Fruit fly (Drosophila melanogaster) whole organism, prepupa: ENCODE data around the gene CG6295.

ENCODE experiments used
- CG10631 ChIP-seq: fragments of 200-800 bp; sonication (Bioruptor generic); optimal IDR thresholded peaks from 2 replicates; lab custom pipeline; 2016; ENCODE audit warnings: missing biosample characterization, missing genetic modification characterization
- CG11294 ChIP-seq: fragments of 200-800 bp; sonication (Bioruptor generic); IDR thresholded peaks from 2 replicates; pipeline ENCODE4 v1.3.6; 2022; ENCODE audit warnings: missing biosample characterization, missing genetic modification characterization
- CG11762 ChIP-seq: fragments of 200-800 bp; sonication (Bioruptor generic); optimal IDR thresholded peaks from 3 replicates; lab custom pipeline; 2016; ENCODE audit warnings: missing biosample characterization, missing genetic modification characterization; ENCODE audit not compliant: insufficient read depth
- CG11902 ChIP-seq: fragments of 200-800 bp; sonication (Bioruptor generic); optimal IDR thresholded peaks from 3 replicates; lab custom pipeline; 2016; ENCODE audit warnings: missing biosample characterization, missing genetic modification characterization
- CG1621 ChIP-seq: fragments of 200-800 bp; sonication (Bioruptor generic); optimal IDR thresholded peaks from 3 replicates; lab custom pipeline; 2018; ENCODE audit warnings: missing biosample characterization, mild to moderate bottlenecking, missing genetic modification characterization
- CG3919 ChIP-seq: fragments of 200-800 bp; sonication (Bioruptor generic); optimal IDR thresholded peaks from 3 replicates; lab custom pipeline; 2016; ENCODE audit warnings: missing biosample characterization, missing genetic modification characterization
- CG6163 ChIP-seq: fragments of 200-800 bp; sonication (Bioruptor generic); IDR thresholded peaks from 3 replicates; pipeline ENCODE4 v1.3.6; 2022; ENCODE audit warnings: missing biosample characterization, missing genetic modification characterization
- CG6808 ChIP-seq: fragments of 200-800 bp; sonication (Bioruptor generic); optimal IDR thresholded peaks from 3 replicates; lab custom pipeline; 2017; ENCODE audit warnings: missing biosample characterization, missing genetic modification characterization, mild to moderate bottlenecking, moderate library complexity, missing genetic modification reagents
- CG6854 ChIP-seq: fragments of 200-800 bp; sonication (Bioruptor generic); optimal IDR thresholded peaks from 2 replicates; lab custom pipeline; 2017; ENCODE audit warnings: missing biosample characterization, mild to moderate bottlenecking, missing genetic modification characterization
- CG7368 ChIP-seq: fragments of 200-800 bp; sonication (Bioruptor generic); optimal IDR thresholded peaks from 3 replicates; lab custom pipeline; 2016; ENCODE audit warnings: missing biosample characterization, missing genetic modification characterization
- Eip75B ChIP-seq: fragments of 200-800 bp; sonication (Bioruptor generic); optimal IDR thresholded peaks from 3 replicates; lab custom pipeline; 2016; ENCODE audit warnings: missing biosample characterization, missing genetic modification characterization
- Eip78C ChIP-seq: fragments of 200-800 bp; sonication (Bioruptor generic); peaks from one replicate; lab custom pipeline; 2016; ENCODE audit warnings: missing biosample characterization, missing genetic modification characterization
- Eip93F ChIP-seq: fragments of 200-800 bp; sonication (Bioruptor generic); optimal IDR thresholded peaks from 2 replicates; lab custom pipeline; 2016; ENCODE audit warnings: missing biosample characterization, mild to moderate bottlenecking, missing genetic modification characterization
- Ets21C ChIP-seq: fragments of 200-800 bp; sonication (Bioruptor generic); optimal IDR thresholded peaks from 3 replicates; lab custom pipeline; 2016; ENCODE audit warnings: missing biosample characterization, missing genetic modification characterization
- Ets96B ChIP-seq: fragments of 200-800 bp; optimal IDR thresholded peaks from 2 replicates; lab custom pipeline; 2019; ENCODE audit warnings: missing biosample characterization, mild to moderate bottlenecking, missing genetic modification characterization, moderate library complexity
- Lpt ChIP-seq: fragments of 200-800 bp; sonication (Bioruptor generic); optimal IDR thresholded peaks from 3 replicates; lab custom pipeline; 2016; ENCODE audit warnings: missing biosample characterization, missing genetic modification characterization
- Met ChIP-seq: fragments of 200-800 bp; sonication (Bioruptor generic); optimal IDR thresholded peaks from 3 replicates; lab custom pipeline; 2016; ENCODE audit warnings: missing biosample characterization, missing genetic modification characterization
- OdsH ChIP-seq: fragments of 200-800 bp; sonication (Bioruptor generic); optimal IDR thresholded peaks from 3 replicates; lab custom pipeline; 2016; ENCODE audit warnings: missing biosample characterization, missing genetic modification characterization
- Sox102F ChIP-seq: fragments of 200-800 bp; sonication (Bioruptor generic); optimal IDR thresholded peaks from 2 replicates; lab custom pipeline; 2016; ENCODE audit warnings: missing biosample characterization, mild to moderate bottlenecking, missing genetic modification characterization
- Sox15 ChIP-seq: fragments of 200-800 bp; sonication (Bioruptor generic); optimal IDR thresholded peaks from 3 replicates; lab custom pipeline; 2016; ENCODE audit warnings: missing biosample characterization, missing genetic modification characterization
- dac ChIP-seq: fragments of 200-800 bp; sonication (Bioruptor generic); optimal IDR thresholded peaks from 2 replicates; lab custom pipeline; 2017; ENCODE audit warnings: missing biosample characterization, mild to moderate bottlenecking, missing genetic modification characterization
- eg ChIP-seq: fragments of 200-800 bp; sonication (Bioruptor generic); IDR thresholded peaks from 3 replicates; pipeline ENCODE4 v1.3.6; 2022; ENCODE audit warnings: missing biosample characterization, missing genetic modification characterization
- esn ChIP-seq: fragments of 200-800 bp; sonication (Bioruptor generic); optimal IDR thresholded peaks from 2 replicates; lab custom pipeline; 2016; ENCODE audit warnings: missing biosample characterization, mild to moderate bottlenecking, missing genetic modification characterization, moderate library complexity
- fd59A ChIP-seq: fragments of 200-800 bp; sonication (Bioruptor generic); optimal IDR thresholded peaks from 2 replicates; lab custom pipeline; 2017; ENCODE audit warnings: missing biosample characterization, mild to moderate bottlenecking, missing genetic modification characterization, missing genetic modification reagents
- fkh ChIP-seq: fragments of 200-800 bp; sonication (Bioruptor generic); optimal IDR thresholded peaks from 3 replicates; lab custom pipeline; 2017; ENCODE audit warnings: missing biosample characterization, mild to moderate bottlenecking, missing genetic modification characterization, moderate library complexity
- net ChIP-seq: fragments of 200-800 bp; sonication (Bioruptor generic); optimal IDR thresholded peaks from 3 replicates; lab custom pipeline; 2016; ENCODE audit warnings: missing biosample characterization, missing genetic modification characterization
- salr ChIP-seq, 2 experiments: fragments of 200-800 bp; sonication (Bioruptor generic); optimal IDR thresholded peaks; 3 replicates each; lab custom pipeline; 2016 to 2018; ENCODE audit warnings: missing biosample characterization in 2 of 2, missing genetic modification characterization in 2 of 2, mild to moderate bottlenecking in 1 of 2
- spab ChIP-seq: fragments of 200-800 bp; sonication (Bioruptor generic); optimal IDR thresholded peaks from 2 replicates; lab custom pipeline; 2017; ENCODE audit warnings: missing biosample characterization, mild to moderate bottlenecking, missing genetic modification characterization, missing genetic modification reagents
- svp ChIP-seq: fragments of 200-800 bp; sonication (Bioruptor generic); peaks from one replicate; lab custom pipeline; 2016; ENCODE audit warnings: missing biosample characterization, missing genetic modification characterization

CG6295 gene

DNA sequence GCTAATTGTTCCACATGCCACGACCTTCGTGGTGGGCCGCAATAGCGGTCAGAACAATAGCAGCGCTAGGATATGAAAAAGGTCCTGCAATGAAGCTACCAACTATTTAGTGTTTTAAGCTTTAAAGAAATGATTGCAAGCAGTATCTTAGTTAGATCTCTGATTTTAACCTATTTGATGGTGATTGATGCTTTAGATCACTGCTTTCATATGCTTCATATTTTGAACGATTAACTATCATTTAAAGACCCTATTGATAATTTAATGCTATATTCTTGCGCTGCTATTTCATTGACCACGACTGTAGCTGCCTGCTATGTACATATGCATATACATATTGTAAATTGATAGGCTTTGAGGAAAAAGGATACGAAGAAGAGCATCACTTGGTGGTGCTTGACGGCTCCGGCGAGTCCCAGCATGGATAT lies 43.1 kb downstream of the CG6295 start (continued):
- peak; percentile 53 for TF ChIP-seq Eip75B (GFP tag; lab: Kevin White, UChicago)
- TF ChIP-seq fkh, result peak; percentile 11
- peak; percentile 71 for TF ChIP-seq CG11762
- TF ChIP-seq CG10631 (GFP tag; lab: Kevin White, UChicago), result peak; percentile 38
- no peak for TF ChIP-seq Sox15 (GFP tag; lab: Kevin White, UChicago)
- peak; percentile 19 for TF ChIP-seq Ets21C (GFP tag; lab: Kevin White, UChicago)
- TF ChIP-seq fd59A (GFP tag; lab: Kevin White, UChicago), result peak; percentile 57
- peak; percentile 67 for TF ChIP-seq CG11902 (GFP tag; lab: Kevin White, UChicago)
- peak; percentile 34 to 37 for TF ChIP-seq salr (GFP tag; optimal IDR thresholded peaks at IDR 0.05; lab: Kevin White, UChicago)
- TF ChIP-seq dac (GFP tag; lab: Kevin White, UChicago), result peak; percentile 49
- peak; percentile 84 for TF ChIP-seq CG3919 (GFP tag; lab: Kevin White, UChicago)
- TF ChIP-seq CG11294, result peak; percentile 64; the same call in 1 of the 2 replicates
- TF ChIP-seq esn (GFP tag; lab: Kevin White, UChicago), result peak; percentile 50
- TF ChIP-seq Eip93F (GFP tag; lab: Kevin White, UChicago), result no peak
- TF ChIP-seq net (GFP tag; lab: Kevin White, UChicago), result peak; percentile 50

DNA sequence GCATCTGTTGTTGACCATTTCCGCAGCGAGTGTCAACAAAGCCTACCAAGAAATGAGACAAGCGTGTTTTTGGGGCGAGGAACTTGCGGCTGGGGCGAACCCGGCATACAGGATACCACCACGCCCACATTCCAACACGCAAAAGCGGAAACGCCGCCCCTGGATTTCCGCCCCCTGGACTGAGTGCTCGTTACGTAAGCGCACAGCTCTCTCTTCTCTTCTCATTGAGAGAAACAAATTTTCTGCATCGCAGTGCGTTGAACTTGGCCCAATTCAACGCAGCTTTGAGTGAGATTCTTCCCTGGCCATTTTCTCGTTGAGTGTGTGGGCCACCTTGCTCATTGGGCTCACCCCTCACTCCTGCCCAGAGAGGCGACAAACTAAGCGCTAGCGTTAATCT lies 46.4 kb downstream of the CG6295 start:
- TF ChIP-seq eg (GFP tag; lab: Robert Waterston, UW), result 0 out of 3 replicates have a peak, but pooled peaks have one; percentile 22
- TF ChIP-seq CG6808 (GFP tag; lab: Kevin White, UChicago), result no peak
- peak; percentile 50 for TF ChIP-seq CG6854 (GFP tag; lab: Kevin White, UChicago)
- TF ChIP-seq CG7368 (GFP tag; lab: Kevin White, UChicago), result peak; percentile 8

DNA sequence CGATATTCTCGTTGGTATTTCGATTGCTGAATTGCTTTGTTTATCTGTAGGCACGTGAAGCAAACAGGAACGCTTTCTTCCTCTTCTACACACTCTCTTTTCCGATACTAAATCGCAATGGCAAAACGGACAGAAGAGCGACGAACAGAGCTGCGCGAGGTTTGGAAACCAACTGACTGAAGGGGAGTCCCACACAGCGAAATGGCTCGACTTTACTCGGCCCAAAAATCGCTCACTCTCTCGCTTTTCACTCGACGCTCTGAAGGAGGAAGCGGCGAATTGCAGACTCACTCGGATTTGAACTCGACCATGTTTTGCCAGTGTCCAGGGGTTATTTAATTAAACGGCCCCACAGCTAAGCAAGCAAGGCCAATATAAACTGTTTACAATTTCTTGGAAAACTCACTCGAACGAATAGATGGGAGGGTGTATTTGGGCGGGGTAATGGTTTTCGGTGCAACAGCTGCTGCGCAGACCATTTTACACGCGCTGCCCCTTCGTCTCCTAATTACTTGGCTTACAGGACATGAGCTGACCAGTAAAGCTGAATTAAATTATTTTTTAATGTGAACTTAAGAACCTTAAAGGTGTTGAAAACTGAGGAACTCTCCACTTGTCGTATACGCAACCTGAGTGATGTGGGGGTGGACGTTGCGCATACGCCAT lies 48.4 kb downstream of the CG6295 start, which contains the start of gene CG6330:
TSS of gene CG6330 (minus strand) at position 178 of the 666 bp plus-strand sequence.
- TF ChIP-seq Sox102F (GFP tag; lab: Kevin White, UChicago), result no peak
- TF ChIP-seq Met (GFP tag; lab: Kevin White, UChicago), result no peak
- no peak for TF ChIP-seq Ets96B (tag; lab: Kevin White, UChicago)
- TF ChIP-seq OdsH, result no peak
- TF ChIP-seq CG6163 (GFP tag; lab: Robert Waterston, UW), result no peak
- TF ChIP-seq CG1621 (tag; lab: Kevin White, UChicago), result no peak
- TF ChIP-seq salr (GFP tag; optimal IDR thresholded peaks at IDR 0.05; lab: Kevin White, UChicago), result no peak
- TF ChIP-seq net (GFP tag; lab: Kevin White, UChicago), result no peak
- TF ChIP-seq fkh, result no peak
- no peak for TF ChIP-seq svp (GFP tag; lab: Kevin White, UChicago)

DNA sequence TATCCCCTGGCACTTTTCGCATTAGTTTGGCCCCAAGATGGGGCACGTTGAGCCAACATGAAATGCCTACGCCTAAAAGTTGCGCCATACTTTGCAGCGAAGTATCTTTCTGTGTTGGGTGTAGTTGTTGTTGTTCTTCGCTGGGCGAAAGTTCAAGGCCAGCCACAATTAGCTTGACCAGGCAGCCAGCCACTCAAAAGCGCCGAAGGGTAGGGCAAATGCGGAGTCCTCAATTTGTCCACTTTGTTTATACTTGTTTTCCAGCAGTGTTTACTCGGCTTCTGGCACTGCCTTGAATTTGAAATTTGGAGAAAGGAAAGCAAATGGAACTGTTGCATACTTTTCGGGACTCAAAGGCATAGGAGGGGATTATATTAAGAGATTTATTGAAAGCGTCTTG lies 49.7 kb downstream of the CG6295 start:
- peak; percentile 77 for TF ChIP-seq svp (GFP tag; lab: Kevin White, UChicago)
- TF ChIP-seq Ets21C (GFP tag; lab: Kevin White, UChicago), result no peak

DNA sequence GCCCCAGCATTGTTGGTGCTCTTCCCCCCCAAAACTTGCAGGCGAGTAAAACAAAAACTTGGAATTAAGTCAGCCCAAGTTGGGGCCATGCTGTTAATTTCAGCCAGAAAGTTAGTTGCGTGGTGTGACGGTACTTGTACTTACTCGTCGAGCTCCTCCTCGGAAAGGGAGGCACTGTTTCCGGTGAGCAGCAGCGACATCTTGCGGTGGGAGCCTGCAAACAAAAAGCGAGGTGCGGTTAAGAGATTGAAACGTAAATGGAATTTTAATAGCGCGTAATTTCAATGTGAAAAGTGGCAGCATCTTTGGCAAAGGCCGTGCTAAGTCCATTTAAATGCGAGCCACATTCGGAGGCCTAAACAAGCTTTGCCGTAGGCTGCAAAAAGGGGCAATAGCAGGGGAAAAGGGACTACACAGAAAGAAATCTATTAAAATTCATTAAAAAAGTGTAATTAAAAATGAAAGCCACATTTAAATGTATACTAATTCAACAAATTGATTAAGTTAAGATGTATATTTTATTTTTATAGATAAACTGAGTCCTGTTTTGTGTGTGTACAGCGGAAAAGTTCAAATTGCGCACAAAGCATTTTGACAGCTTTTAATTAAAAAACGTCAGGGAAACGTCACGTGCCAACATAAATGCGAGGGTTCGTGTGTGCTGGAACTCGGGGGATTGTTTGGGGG lies 50.3 kb downstream of the CG6295 start:
- TF ChIP-seq spab (no peak), Lpt (GFP tag; lab: Kevin White, UChicago) (no peak), svp (GFP tag; lab: Kevin White, UChicago) (peak; percentile 10), Eip78C (GFP tag; lab: Kevin White, UChicago) (peak; percentile 21), CG7368 (GFP tag; lab: Kevin White, UChicago) (no peak), net (GFP tag; lab: Kevin White, UChicago) (no peak)
- TF ChIP-seq, all 60 proteins: peak for 2
